Fruit fly (Drosophila melanogaster): ENCODE measurements around the gene Mtch.

DNA sequence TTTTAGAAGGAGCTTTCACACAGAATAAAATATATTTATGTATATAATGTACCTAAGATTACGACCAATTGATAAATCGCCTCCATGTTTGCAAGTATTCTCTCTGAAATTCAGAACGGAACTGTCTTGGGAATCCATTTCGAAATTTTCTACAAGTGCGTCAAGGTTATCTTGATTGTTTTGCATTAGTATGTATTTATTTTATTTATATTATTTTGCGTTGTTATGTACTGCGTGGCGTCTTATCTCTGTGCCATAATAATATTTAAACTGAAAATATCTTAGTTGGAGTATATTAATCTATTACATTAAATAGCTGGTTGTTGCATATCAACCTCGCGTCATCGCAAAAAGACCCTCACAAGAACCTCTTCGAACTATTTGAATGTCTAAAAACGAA is 47.1 kb downstream of the Mtch start, which contains the start of gene CG42846:
- TF ChIP-seq CG13204 (GFP tag; optimal IDR thresholded peaks at IDR 0.05), result no peak
- no peak for TF ChIP-seq EcR (GFP tag; optimal IDR thresholded peaks at IDR 0.05)

Measured in whole organism, pupa.